Worm (Caenorhabditis elegans) whole organism, late embryonic: ENCODE results near the gene plst-1.
A peak's percentile ranks its signal among the peaks of the same experiment; 100 is the strongest.

Experiments used
- C08G9.2 ChIP-seq: sonication (generic microtip); optimal IDR thresholded peaks from 2 replicates; lab custom pipeline; 2016; ENCODE audit warnings: mild to moderate bottlenecking, missing genetic modification characterization, moderate library complexity, missing compliant biosample characterization
- C38D4.7 ChIP-seq: fragments of 200-800 bp; sonication (Bioruptor generic); optimal IDR thresholded peaks from 2 replicates; lab custom pipeline; 2018; ENCODE audit warnings: mild to moderate bottlenecking, missing genetic modification characterization, moderate library complexity, missing compliant biosample characterization
- T23F11.4 ChIP-seq: fragments of 200-800 bp; sonication (Bioruptor generic); optimal IDR thresholded peaks from 2 replicates; lab custom pipeline; 2018; ENCODE audit warnings: mild to moderate bottlenecking, missing genetic modification characterization, missing compliant biosample characterization
- Y22D7AL.16 ChIP-seq: sonication (generic microtip); optimal IDR thresholded peaks from 2 replicates; lab custom pipeline; 2016; ENCODE audit warnings: missing genetic modification characterization, missing compliant biosample characterization
- ceh-14 ChIP-seq: sonication (generic microtip); optimal IDR thresholded peaks from 2 replicates; lab custom pipeline; 2016; ENCODE audit warnings: missing genotype, missing genetic modification characterization, missing compliant biosample characterization
- ceh-19 ChIP-seq: fragments of 200-800 bp; sonication (Bioruptor generic); optimal IDR thresholded peaks from 2 replicates; lab custom pipeline; 2018; ENCODE audit warnings: mild to moderate bottlenecking, missing genetic modification characterization, missing compliant biosample characterization
- ceh-2 ChIP-seq: sonication (generic microtip); optimal IDR thresholded peaks from 2 replicates; lab custom pipeline; 2016; ENCODE audit warnings: missing genotype, missing genetic modification characterization, missing compliant biosample characterization
- ceh-22 ChIP-seq: sonication (generic microtip); optimal IDR thresholded peaks from 2 replicates; lab custom pipeline; 2017; ENCODE audit warnings: missing biosample characterization, missing genetic modification characterization
- ceh-24 ChIP-seq: sonication (generic microtip); optimal IDR thresholded peaks from 2 replicates; lab custom pipeline; 2016; ENCODE audit warnings: mild to moderate bottlenecking, missing genetic modification characterization, missing compliant biosample characterization
- ceh-30 ChIP-seq: fragments of 150-350 bp; optimal IDR thresholded peaks from 2 replicates; lab custom pipeline; 2014; ENCODE audit warnings: missing biosample characterization, missing genetic modification characterization
- ceh-9 ChIP-seq: sonication (generic microtip); optimal IDR thresholded peaks from 2 replicates; lab custom pipeline; 2016; ENCODE audit warnings: mild to moderate bottlenecking, missing genetic modification characterization, inconsistent platforms, missing compliant biosample characterization
- dve-1 ChIP-seq: sonication (generic microtip); optimal IDR thresholded peaks from 2 replicates; lab custom pipeline; 2017; ENCODE audit warnings: antibody characterized with exemption, mild to moderate bottlenecking, missing genetic modification characterization, missing compliant biosample characterization
- elt-2 ChIP-seq: sonication (generic microtip); optimal IDR thresholded peaks from 2 replicates; lab custom pipeline; 2016; ENCODE audit warnings: missing genetic modification reagents, missing genetic modification characterization, missing compliant biosample characterization
- fax-1 ChIP-seq: sonication (generic microtip); optimal IDR thresholded peaks from 2 replicates; lab custom pipeline; 2016; ENCODE audit warnings: missing genotype, missing genetic modification characterization, missing compliant biosample characterization
- gmeb-2 ChIP-seq: sonication (generic microtip); optimal IDR thresholded peaks from 2 replicates; lab custom pipeline; 2016; ENCODE audit warnings: missing genetic modification characterization, inconsistent platforms, missing compliant biosample characterization
- hlh-30 ChIP-seq: sonication (generic microtip); optimal IDR thresholded peaks from 2 replicates; lab custom pipeline; 2017; ENCODE audit warnings: antibody characterized with exemption, missing genetic modification characterization, missing compliant biosample characterization; ENCODE audit not compliant: insufficient read depth
- hlh-6 ChIP-seq: sonication (generic microtip); optimal IDR thresholded peaks from 2 replicates; lab custom pipeline; 2016; ENCODE audit warnings: missing genotype, missing genetic modification characterization, missing compliant biosample characterization
- madf-2 ChIP-seq: sonication (generic microtip); optimal IDR thresholded peaks from 2 replicates; lab custom pipeline; 2017; ENCODE audit warnings: missing genetic modification characterization, missing compliant biosample characterization
- mec-3 ChIP-seq: sonication (generic microtip); optimal IDR thresholded peaks from 2 replicates; lab custom pipeline; 2016; ENCODE audit warnings: borderline replicate concordance, missing genetic modification characterization, missing compliant biosample characterization
- nfya-1 ChIP-seq: sonication (generic microtip); optimal IDR thresholded peaks from 2 replicates; lab custom pipeline; 2017; ENCODE audit warnings: missing genetic modification characterization, mild to moderate bottlenecking, missing compliant biosample characterization, antibody characterized with exemption, moderate library complexity
- npax-4 ChIP-seq: sonication (generic microtip); optimal IDR thresholded peaks from 2 replicates; lab custom pipeline; 2016; ENCODE audit warnings: missing genetic modification characterization, missing compliant biosample characterization
- odd-2 ChIP-seq: sonication (generic microtip); optimal IDR thresholded peaks from 2 replicates; lab custom pipeline; 2017; ENCODE audit warnings: antibody characterized with exemption, mild to moderate bottlenecking, missing genetic modification characterization, missing compliant biosample characterization
- pag-3 ChIP-seq: sonication (generic microtip); optimal IDR thresholded peaks from 2 replicates; lab custom pipeline; 2016; ENCODE audit warnings: missing compliant biosample characterization, missing genetic modification characterization, borderline replicate concordance
- pat-9 ChIP-seq: fragments of 200-800 bp; sonication (Bioruptor generic); optimal IDR thresholded peaks from 2 replicates; lab custom pipeline; 2018; ENCODE audit warnings: mild to moderate bottlenecking, missing genetic modification characterization, moderate library complexity, missing compliant biosample characterization
- pax-1 ChIP-seq: fragments of 150-350 bp; optimal IDR thresholded peaks from 2 replicates; lab custom pipeline; 2014; ENCODE audit warnings: missing biosample characterization, missing genetic modification characterization
- pha-2 ChIP-seq: sonication (generic microtip); optimal IDR thresholded peaks from 2 replicates; lab custom pipeline; 2017; ENCODE audit warnings: mild to moderate bottlenecking, missing genetic modification characterization, missing compliant biosample characterization
- pqm-1 ChIP-seq: sonication (generic microtip); optimal IDR thresholded peaks from 2 replicates; lab custom pipeline; 2016; ENCODE audit warnings: missing genetic modification characterization, missing compliant biosample characterization
- pros-1 ChIP-seq: fragments of 150-350 bp; optimal IDR thresholded peaks from 2 replicates; lab custom pipeline; 2014; ENCODE audit warnings: missing biosample characterization, missing genetic modification reagents, missing genetic modification characterization
- sox-2 ChIP-seq: fragments of 200-800 bp; sonication (Bioruptor generic); IDR thresholded peaks from 2 replicates; pipeline ENCODE4 v1.3.6; 2022; ENCODE audit warnings: missing genetic modification reagents, missing genetic modification characterization, missing compliant biosample characterization
- tbx-2 ChIP-seq: sonication (generic microtip); optimal IDR thresholded peaks from 2 replicates; lab custom pipeline; 2016; ENCODE audit warnings: missing genetic modification characterization, missing compliant biosample characterization
- tbx-7 ChIP-seq: sonication (generic microtip); optimal IDR thresholded peaks from 2 replicates; lab custom pipeline; 2016; ENCODE audit warnings: missing genotype, missing genetic modification characterization, missing compliant biosample characterization
- ttx-3 ChIP-seq: sonication (generic microtip); optimal IDR thresholded peaks from 2 replicates; lab custom pipeline; 2016; ENCODE audit warnings: missing genetic modification reagents, missing genetic modification characterization, missing compliant biosample characterization
- unc-3 ChIP-seq, 2 experiments: fragments of 200-800 bp in 1 of 2; sonication (Bioruptor generic) in 1 of 2; sonication (generic microtip) in 1 of 2; conservative IDR thresholded peaks in 1 of 2; optimal IDR thresholded peaks in 1 of 2; 2 replicates each; pipeline versions ENCODE4 v1.3.6 to Lab custom; 2016 to 2022; ENCODE audit warnings: missing compliant biosample characterization in 2 of 2, missing genetic modification characterization in 2 of 2, missing genetic modification reagents in 1 of 2
- unc-42 ChIP-seq: sonication (generic microtip); optimal IDR thresholded peaks from 2 replicates; lab custom pipeline; 2016; ENCODE audit warnings: missing genotype, missing genetic modification characterization, missing compliant biosample characterization
- unc-55 ChIP-seq: sonication (generic microtip); optimal IDR thresholded peaks from 2 replicates; lab custom pipeline; 2017; ENCODE audit warnings: missing biosample characterization, missing genetic modification reagents, missing genetic modification characterization
- unc-86 ChIP-seq: sonication (generic microtip); optimal IDR thresholded peaks from 2 replicates; lab custom pipeline; 2016; ENCODE audit warnings: missing genetic modification characterization, missing compliant biosample characterization
- zip-5 ChIP-seq: sonication (generic microtip); optimal IDR thresholded peaks from 2 replicates; lab custom pipeline; 2016; ENCODE audit warnings: missing genetic modification characterization, missing compliant biosample characterization
- ztf-16 ChIP-seq: sonication (generic microtip); optimal IDR thresholded peaks from 2 replicates; lab custom pipeline; 2017; ENCODE audit warnings: missing genetic modification characterization, missing compliant biosample characterization

plst-1 gene

DNA sequence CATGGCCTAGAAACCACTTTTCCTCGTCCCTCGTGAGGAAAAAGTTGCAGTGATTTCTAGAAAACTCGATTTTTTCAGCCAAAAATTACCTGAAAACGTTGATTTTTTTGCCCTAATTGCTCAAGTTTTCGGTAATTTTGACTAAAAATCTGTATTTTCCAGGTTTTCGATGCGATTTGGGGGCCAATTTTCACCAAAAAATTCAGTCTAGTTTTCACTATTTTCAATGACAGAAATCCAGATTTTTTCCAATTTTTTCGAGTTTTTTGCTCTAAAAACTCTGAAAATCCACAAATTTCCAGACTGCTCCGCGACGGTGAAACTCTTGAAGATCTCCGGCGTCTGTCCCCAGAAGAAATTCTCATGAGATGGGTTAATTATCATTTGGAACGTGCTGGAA lies at the start of gene plst-1:
TSS of gene plst-1 (plus strand) at position 301 of the 400 bp plus-strand sequence.
- TF ChIP-seq Y22D7AL.16 (tag; lab: Kevin White, UChicago), result no peak
- TF ChIP-seq, all 69 proteins: peak for 0

DNA sequence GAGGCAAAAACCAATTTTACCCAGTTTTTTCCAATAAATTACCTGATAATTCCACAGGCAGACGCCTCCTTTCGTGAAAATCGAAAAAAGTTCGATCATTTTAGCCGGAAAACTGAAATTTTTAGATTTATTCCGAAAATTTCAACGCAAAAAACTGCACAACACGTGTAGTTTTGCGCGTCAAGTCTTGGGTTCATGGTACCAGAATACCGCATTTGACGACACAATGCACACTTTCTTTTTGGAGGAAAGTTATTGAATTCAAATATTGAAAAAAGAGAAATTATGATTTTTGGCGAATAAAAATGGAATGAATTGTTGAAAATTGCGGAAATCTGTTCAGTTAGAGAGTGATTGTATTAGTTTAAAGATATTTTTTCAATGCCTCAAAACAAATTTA lies 49.7 kb upstream of the plst-1 start, which contains the start of gene F38A1.8:
TSS of gene F38A1.8 (minus strand) at position 167 of the 400 bp plus-strand sequence.
- peak; percentile 38 for TF ChIP-seq hlh-30
- no peak for TF ChIP-seq ceh-9
- peak; percentile 29 for TF ChIP-seq nfya-1
- no peak for TF ChIP-seq unc-86
- TF ChIP-seq C38D4.7 (GFP tag; lab: Kevin White, UChicago), result no peak
- TF ChIP-seq, all 69 proteins: peak for 2

DNA sequence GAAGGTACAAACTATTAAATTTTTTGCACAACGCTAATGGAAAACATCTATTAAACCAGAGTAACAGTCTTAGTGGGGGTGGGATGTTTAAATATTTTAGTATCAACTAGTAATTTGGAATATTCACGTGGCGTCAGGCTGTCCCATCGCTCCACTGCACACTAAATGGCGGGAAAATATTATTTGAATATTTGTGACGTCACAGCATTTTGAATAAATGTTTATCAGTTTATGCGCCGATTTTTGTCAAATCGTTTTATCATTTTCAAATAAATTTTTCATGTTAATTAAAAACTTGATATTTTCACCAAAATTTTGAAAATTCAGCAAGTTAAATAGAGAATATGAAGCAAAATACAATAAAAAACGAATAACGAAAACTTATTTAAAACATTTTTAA lies 46.1 kb upstream of the plst-1 start, which contains the start of gene F38A1.15:
TSS of gene F38A1.15 (minus strand) at position 101 of the 400 bp plus-strand sequence.
- TF ChIP-seq nfya-1 (no peak), ceh-9 (no peak), mec-3 (no peak), pag-3 (no peak), odd-2 (tag; lab: Kevin White, UChicago) (no peak), ceh-30 (tag; lab: Kevin White, UChicago) (no peak), ceh-22 (tag; lab: Kevin White, UChicago) (no peak), pros-1 (tag; lab: Kevin White, UChicago) (no peak), pha-2 (tag; lab: Kevin White, UChicago) (no peak), unc-55 (GFP tag; lab: Kevin White, UChicago) (no peak), unc-42 (tag; lab: Kevin White, UChicago) (no peak), tbx-2 (no peak), tbx-7 (no peak), ceh-24 (tag; lab: Kevin White, UChicago) (no peak), sox-2 (GFP tag; lab: Robert Waterston, UW) (no peak), dve-1 (tag; lab: Kevin White, UChicago) (no peak), hlh-6 (tag; lab: Kevin White, UChicago) (no peak)

DNA sequence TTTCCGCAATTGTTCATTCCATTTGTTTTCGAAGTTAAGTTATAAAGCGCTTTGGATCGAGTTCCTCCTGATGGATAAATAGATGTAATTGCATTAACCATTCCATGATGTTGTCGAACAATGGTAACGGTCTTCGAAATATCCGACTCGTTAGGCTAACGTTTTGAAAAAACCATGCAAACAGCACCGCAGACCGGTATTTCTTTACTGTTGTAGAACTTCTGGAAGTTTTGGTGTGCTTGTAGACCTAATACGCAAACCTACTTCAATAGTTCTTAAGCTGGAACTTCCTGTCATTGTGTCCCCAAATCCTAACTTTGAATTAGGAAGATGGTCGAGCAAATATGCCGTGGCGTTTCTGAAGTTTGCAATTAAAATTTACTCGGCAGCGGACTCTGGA lies 44.2 kb upstream of the plst-1 start, which contains the start of gene F38A1.9:
TSS of gene F38A1.9 (minus strand) at position 101 of the 400 bp plus-strand sequence.
- no peak for TF ChIP-seq madf-2 (tag; lab: Kevin White, UChicago)
- TF ChIP-seq ztf-16 (tag; lab: Kevin White, UChicago), result no peak
- TF ChIP-seq fax-1, result no peak
- no peak for TF ChIP-seq unc-3 (GFP tag; conservative IDR thresholded peaks at IDR 0.05; lab: Robert Waterston, UW)
- no peak for TF ChIP-seq unc-3 (tag; optimal IDR thresholded peaks at IDR 0.05; lab: Kevin White, UChicago)
- no peak for TF ChIP-seq hlh-6 (tag; lab: Kevin White, UChicago)
- TF ChIP-seq pat-9 (tag; lab: Kevin White, UChicago), result no peak
- no peak for TF ChIP-seq pax-1 (tag; lab: Kevin White, UChicago)
- TF ChIP-seq zip-5 (tag; lab: Kevin White, UChicago), result no peak
- no peak for TF ChIP-seq gmeb-2 (tag; lab: Kevin White, UChicago)
- TF ChIP-seq C08G9.2 (tag; lab: Kevin White, UChicago), result no peak
- no peak for TF ChIP-seq T23F11.4
- TF ChIP-seq elt-2 (tag; lab: Kevin White, UChicago), result no peak
- no peak for TF ChIP-seq ceh-2 (tag; lab: Kevin White, UChicago)

DNA sequence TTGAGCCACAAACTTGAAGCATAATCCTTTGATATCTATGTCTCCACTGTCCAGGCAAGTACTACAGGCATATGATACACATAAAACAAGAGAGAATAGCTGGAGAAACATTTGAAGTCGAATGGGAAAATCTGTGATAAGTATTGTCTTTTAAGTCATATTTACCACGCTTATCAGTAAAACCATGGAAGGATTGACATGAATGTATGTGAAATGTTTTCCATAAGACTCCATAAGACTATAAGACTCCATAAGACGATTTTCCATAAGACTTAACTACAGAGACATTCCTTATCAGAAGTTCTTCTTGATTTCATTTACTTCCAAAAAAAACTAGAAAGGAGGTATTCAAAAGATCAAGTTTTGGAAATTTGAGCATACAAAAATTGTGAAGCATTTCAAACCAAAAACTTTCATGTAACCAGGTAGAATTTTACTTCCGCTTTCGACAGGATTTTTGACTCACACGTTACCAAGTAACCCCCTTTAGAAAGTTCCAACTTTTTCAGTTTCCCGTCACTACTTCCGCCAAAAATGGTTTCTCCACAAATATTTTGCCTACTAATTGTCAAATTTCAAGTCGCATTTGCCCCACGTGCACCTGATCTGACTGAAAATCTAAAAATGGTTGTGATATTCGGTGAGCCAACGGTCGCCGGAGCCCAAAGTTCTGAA lies 42.5 kb upstream of the plst-1 start, which contains the start of the genes clec-165 and F38A1.11:
TSS of gene clec-165 (minus strand) at position 125 of the 675 bp plus-strand sequence.
TSS of gene F38A1.11 (plus strand) at position 625 of the 675 bp plus-strand sequence.
- no peak for TF ChIP-seq pha-2 (tag; lab: Kevin White, UChicago)
- TF ChIP-seq npax-4 (tag; lab: Kevin White, UChicago), result no peak
- no peak for TF ChIP-seq ceh-14 (tag; lab: Kevin White, UChicago)
- TF ChIP-seq ceh-19, result no peak
- TF ChIP-seq zip-5 (tag; lab: Kevin White, UChicago), result no peak
- no peak for TF ChIP-seq mec-3
- no peak for TF ChIP-seq ttx-3 (tag; lab: Kevin White, UChicago)
- TF ChIP-seq pqm-1 (tag; lab: Kevin White, UChicago), result no peak
- no peak for TF ChIP-seq dve-1 (tag; lab: Kevin White, UChicago)
